Fruit fly (Drosophila melanogaster) whole organism, pupa: ENCODE results near the gene Imp.
A peak's percentile ranks its signal among the peaks of the same experiment; 100 is the strongest.

Experiments used
- CG10348 ChIP-seq: fragments of 200-800 bp; sonication (Bioruptor generic); IDR thresholded peaks from 2 replicates; pipeline ENCODE4 v1.3.6; 2022; ENCODE audit warnings: missing biosample characterization, missing genetic modification characterization
- CG12605 ChIP-seq: fragments of 200-800 bp; sonication (Bioruptor generic); IDR thresholded peaks from 2 replicates; pipeline ENCODE4 v1.3.6; 2022; ENCODE audit warnings: missing biosample characterization, missing genetic modification characterization
- CG13204 ChIP-seq: fragments of 200-800 bp; sonication (Bioruptor generic); optimal IDR thresholded peaks from 2 replicates; lab custom pipeline; 2018; ENCODE audit warnings: missing biosample characterization, mild to moderate bottlenecking, missing genetic modification characterization, moderate library complexity
- CG14655 ChIP-seq: fragments of 200-800 bp; sonication (Bioruptor generic); optimal IDR thresholded peaks from 3 replicates; lab custom pipeline; 2017; ENCODE audit warnings: mild to moderate bottlenecking, missing biosample characterization, missing genetic modification reagents, missing genetic modification characterization
- CG15710 ChIP-seq: fragments of 200-800 bp; sonication (Bioruptor generic); optimal IDR thresholded peaks from 2 replicates; lab custom pipeline; 2018; ENCODE audit warnings: missing biosample characterization, mild to moderate bottlenecking, missing genetic modification characterization, moderate library complexity
- CG17806 ChIP-seq: fragments of 200-800 bp; sonication (Bioruptor generic); optimal IDR thresholded peaks from 2 replicates; lab custom pipeline; 2018; ENCODE audit warnings: missing biosample characterization, mild to moderate bottlenecking, missing genetic modification characterization, moderate library complexity
- CG32121 ChIP-seq: fragments of 200-800 bp; sonication (Bioruptor generic); IDR thresholded peaks from 2 replicates; pipeline ENCODE4 v1.3.6; 2022; ENCODE audit warnings: missing biosample characterization, missing genetic modification characterization
- CG34367 ChIP-seq: fragments of 200-800 bp; sonication (Bioruptor generic); optimal IDR thresholded peaks from 2 replicates; lab custom pipeline; 2018; ENCODE audit warnings: missing biosample characterization, mild to moderate bottlenecking, missing genetic modification characterization
- CG4496 ChIP-seq: fragments of 200-800 bp; sonication (Bioruptor generic); IDR thresholded peaks from 3 replicates; pipeline ENCODE4 v1.3.6; 2022; ENCODE audit warnings: missing biosample characterization, missing genetic modification characterization
- CG8159 ChIP-seq: fragments of 200-800 bp; sonication (Bioruptor generic); optimal IDR thresholded peaks from 3 replicates; lab custom pipeline; 2018; ENCODE audit warnings: missing biosample characterization, mild to moderate bottlenecking, missing genetic modification characterization, moderate library complexity
- CG8301 ChIP-seq: fragments of 200-800 bp; sonication (Bioruptor generic); optimal IDR thresholded peaks from 2 replicates; lab custom pipeline; 2018; ENCODE audit warnings: missing biosample characterization, mild to moderate bottlenecking, missing genetic modification characterization
- CG9948 ChIP-seq: fragments of 200-800 bp; sonication (Bioruptor generic); optimal IDR thresholded peaks from 2 replicates; lab custom pipeline; 2018; ENCODE audit warnings: missing biosample characterization, mild to moderate bottlenecking, missing genetic modification characterization, moderate library complexity
- D1 ChIP-seq: fragments of 200-800 bp; sonication (Bioruptor generic); optimal IDR thresholded peaks from 2 replicates; lab custom pipeline; 2018; ENCODE audit warnings: missing biosample characterization, mild to moderate bottlenecking, missing genetic modification characterization, moderate library complexity
- EcR ChIP-seq: fragments of 200-800 bp; sonication (Bioruptor generic); optimal IDR thresholded peaks from 3 replicates; lab custom pipeline; 2019; ENCODE audit warnings: missing biosample characterization, missing genetic modification characterization, mild to moderate bottlenecking, moderate library complexity, missing genetic modification reagents
- Ets98B ChIP-seq: fragments of 200-800 bp; sonication (Bioruptor generic); IDR thresholded peaks from 2 replicates; pipeline ENCODE4 v1.3.6; 2022; ENCODE audit warnings: missing biosample characterization, missing genetic modification characterization
- Pif1A ChIP-seq: fragments of 200-800 bp; sonication (Bioruptor generic); optimal IDR thresholded peaks from 3 replicates; lab custom pipeline; 2016; ENCODE audit warnings: missing biosample characterization, missing genetic modification characterization
- Pif1B ChIP-seq: fragments of 200-800 bp; sonication (Bioruptor generic); optimal IDR thresholded peaks from 3 replicates; lab custom pipeline; 2016; ENCODE audit warnings: missing biosample characterization, missing genetic modification characterization
- Snoo ChIP-seq: fragments of 200-800 bp; sonication (Bioruptor generic); optimal IDR thresholded peaks from 3 replicates; lab custom pipeline; 2017; ENCODE audit warnings: missing biosample characterization, mild to moderate bottlenecking, missing genetic modification characterization, inconsistent platforms
- fd96Ca ChIP-seq: fragments of 200-800 bp; sonication (Bioruptor generic); IDR thresholded peaks from 3 replicates; pipeline ENCODE4 v1.3.6; 2022; ENCODE audit warnings: missing biosample characterization, missing genetic modification characterization
- gl ChIP-seq: fragments of 200-800 bp; sonication (Bioruptor generic); optimal IDR thresholded peaks from 2 replicates; lab custom pipeline; 2018; ENCODE audit warnings: missing biosample characterization, mild to moderate bottlenecking, missing genetic modification characterization
- rn ChIP-seq: fragments of 200-800 bp; sonication (Bioruptor generic); IDR thresholded peaks from 2 replicates; pipeline ENCODE4 v1.3.6; 2022; ENCODE audit warnings: missing biosample characterization, missing genetic modification characterization

Gene Imp

DNA sequence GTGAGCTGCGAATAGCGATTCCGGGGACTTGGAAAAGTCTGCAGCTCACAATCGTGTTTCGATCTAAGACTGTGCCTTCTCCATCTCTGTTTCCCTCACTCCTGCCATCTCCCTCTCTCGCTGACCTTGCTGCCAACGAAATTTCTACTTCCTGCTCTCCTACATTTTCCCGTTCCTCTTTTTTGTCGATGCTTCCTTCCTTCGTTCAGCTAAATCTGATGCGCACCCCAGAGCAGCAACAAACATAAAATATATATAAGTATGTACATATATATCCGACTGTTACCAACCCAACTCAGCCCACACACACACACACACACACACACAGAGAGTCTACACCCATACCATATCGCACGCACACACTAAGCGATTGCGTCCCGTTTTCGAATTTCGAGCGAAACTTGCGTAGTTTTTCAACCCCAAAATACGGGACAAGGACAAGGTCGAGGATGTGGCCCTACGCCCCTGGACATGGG, at the start of gene Imp:
Gene Imp, minus strand, starts transcription at position 51 of the 476 bp plus-strand sequence.
- TF ChIP-seq gl (tag; lab: Kevin White, UChicago) (no peak), CG8159 (no peak), EcR (GFP tag; lab: Kevin White, UChicago) (no peak), CG15710 (tag; lab: Kevin White, UChicago) (no peak), D1 (tag; lab: Kevin White, UChicago) (no peak), fd96Ca (GFP tag; lab: Robert Waterston, UW) (no peak), CG10348 (GFP tag; lab: Robert Waterston, UW) (no peak), Pif1B (GFP tag; lab: Kevin White, UChicago) (no peak), CG34367 (tag; lab: Kevin White, UChicago) (no peak), CG32121 (GFP tag; lab: Robert Waterston, UW) (no peak), Ets98B (no peak), CG14655 (GFP tag; lab: Kevin White, UChicago) (no peak), CG13204 (GFP tag; lab: Kevin White, UChicago) (no peak), Snoo (tag; lab: Kevin White, UChicago) (no peak), rn (no peak), CG17806 (tag; lab: Kevin White, UChicago) (no peak)
- TF ChIP-seq, all 21 proteins: peak for 0

DNA sequence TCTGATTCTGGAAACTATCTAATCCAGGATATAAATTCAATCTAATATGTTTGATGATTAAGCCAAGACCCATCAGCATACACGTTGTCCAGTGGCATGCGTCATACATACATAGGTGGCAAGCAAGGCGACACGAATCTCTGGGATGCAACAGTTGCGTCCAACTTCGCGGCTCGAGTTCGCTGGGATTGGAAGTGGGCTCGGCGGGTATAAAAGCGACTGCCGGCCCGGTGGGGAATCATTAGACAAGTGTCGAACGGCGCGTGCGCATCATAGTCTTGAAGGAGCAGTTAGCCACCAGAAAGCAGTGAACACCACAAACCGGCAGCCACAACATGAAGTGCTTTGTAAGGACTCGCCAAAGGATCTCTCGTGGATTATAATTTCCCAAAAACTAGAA, 45.0 kb upstream of the Imp start, which contains the start of gene CG2157:
Gene CG2157, plus strand, starts transcription at position 240 of the 400 bp plus-strand sequence.
- no peak for TF ChIP-seq CG14655 (GFP tag; lab: Kevin White, UChicago)

DNA sequence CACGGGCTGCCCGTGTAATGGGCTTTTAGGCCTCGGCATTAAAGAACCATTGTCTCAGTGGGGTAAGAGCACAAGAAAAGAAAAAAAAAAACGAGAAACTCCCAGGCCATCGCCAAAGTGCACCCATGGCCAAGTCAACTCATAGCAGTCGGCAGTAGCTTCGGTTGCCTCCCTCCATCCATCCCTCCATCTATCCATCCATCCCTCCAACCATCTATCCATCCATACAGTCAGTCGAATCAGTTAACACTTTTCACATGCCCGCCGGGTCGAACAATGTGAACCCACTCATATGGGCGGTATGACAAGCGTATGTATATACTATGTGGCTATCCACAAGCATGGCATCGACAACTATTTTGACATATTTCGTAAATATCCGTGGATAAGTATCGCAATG, 43.6 kb upstream of the Imp start:
- no peak for TF ChIP-seq rn
- no peak for TF ChIP-seq Pif1A
- no peak for TF ChIP-seq CG14655 (GFP tag; lab: Kevin White, UChicago)
- TF ChIP-seq CG8301 (tag; lab: Kevin White, UChicago): no peak
- no peak for TF ChIP-seq CG34367 (tag; lab: Kevin White, UChicago)
- no peak for TF ChIP-seq CG17806 (tag; lab: Kevin White, UChicago)
- no peak for TF ChIP-seq EcR (GFP tag; lab: Kevin White, UChicago)
- TF ChIP-seq CG8159: no peak
- no peak for TF ChIP-seq CG12605 (GFP tag; lab: Robert Waterston, UW)
- no peak for TF ChIP-seq CG15710 (tag; lab: Kevin White, UChicago)
- TF ChIP-seq gl (tag; lab: Kevin White, UChicago): no peak
- no peak for TF ChIP-seq CG4496
- TF ChIP-seq CG32121 (GFP tag; lab: Robert Waterston, UW): no peak
- TF ChIP-seq CG9948 (tag; lab: Kevin White, UChicago): no peak
- TF ChIP-seq Ets98B: no peak
- TF ChIP-seq Snoo (tag; lab: Kevin White, UChicago): no peak
- TF ChIP-seq fd96Ca (GFP tag; lab: Robert Waterston, UW): no peak
- TF ChIP-seq CG10348 (GFP tag; lab: Robert Waterston, UW): no peak
- TF ChIP-seq D1 (tag; lab: Kevin White, UChicago): no peak
- TF ChIP-seq Pif1B (GFP tag; lab: Kevin White, UChicago): no peak
- TF ChIP-seq, all 21 proteins: peak for 0

DNA sequence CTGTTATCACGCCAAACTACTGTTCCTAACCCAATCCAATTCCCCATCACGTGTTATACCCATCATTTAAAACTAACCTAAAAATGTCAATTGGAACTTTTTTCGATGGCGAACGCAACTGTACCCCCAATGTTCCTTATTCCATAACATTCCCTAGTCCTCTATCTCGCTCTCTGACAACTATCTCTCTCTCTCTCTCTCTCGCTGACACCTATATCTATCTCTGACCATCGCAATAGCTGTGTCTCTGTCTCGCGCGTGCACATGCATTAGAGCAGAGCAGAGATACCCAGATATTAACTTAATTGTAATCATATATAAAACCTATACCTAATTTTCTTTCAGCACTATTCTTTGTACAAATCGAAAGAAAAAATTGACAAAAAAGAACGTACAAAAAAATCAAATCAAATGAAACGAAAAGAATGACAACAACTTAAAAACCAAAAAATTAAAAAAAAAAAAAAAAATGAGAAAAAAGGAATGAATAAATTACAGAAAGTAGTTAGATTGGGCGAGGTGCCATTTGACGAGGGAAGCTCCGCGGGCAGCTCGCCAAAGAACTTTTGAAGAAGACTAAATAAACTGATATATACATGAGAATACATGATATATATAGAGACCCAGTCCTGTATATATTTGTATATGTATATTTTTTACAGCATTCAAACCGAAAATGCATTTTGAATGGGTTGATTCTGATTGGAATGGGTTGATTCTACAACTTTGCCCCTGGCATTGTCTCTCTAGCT, 41.7 kb upstream of the Imp start:
- TF ChIP-seq CG8159: no peak
- no peak for TF ChIP-seq fd96Ca (GFP tag; lab: Robert Waterston, UW)
- no peak for TF ChIP-seq rn

- TF ChIP-seq CG13204 (GFP tag; lab: Kevin White, UChicago) (no peak), EcR (GFP tag; lab: Kevin White, UChicago) (peak; percentile 18)
These were observed 33.8 kb upstream of the Imp start for dm6 chrX:10857853-10858252.

DNA sequence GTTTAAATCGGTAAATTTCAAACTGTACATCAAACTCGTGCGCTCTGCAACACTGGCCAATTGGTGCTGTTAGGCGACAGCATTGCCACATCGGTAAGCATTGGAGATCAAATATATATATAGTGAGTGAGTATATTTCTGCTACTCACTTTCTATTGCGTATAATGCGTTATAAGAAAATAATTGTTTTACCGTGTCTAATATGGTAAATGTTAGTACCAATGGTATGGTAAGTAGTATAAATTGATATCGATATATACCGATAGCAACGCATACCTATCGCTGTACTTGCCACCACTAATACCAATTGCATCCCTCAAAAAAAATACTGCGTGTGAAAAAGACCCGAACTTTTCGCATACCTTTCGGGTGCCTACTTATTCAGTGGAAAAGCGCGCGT, 33.3 kb upstream of the Imp start, which contains the start of the genes sofe and CG2186:
Gene sofe, minus strand, starts transcription at position 38 of the 400 bp plus-strand sequence.
Gene CG2186, plus strand, starts transcription at position 280 of the 400 bp plus-strand sequence.
- TF ChIP-seq CG32121 (GFP tag; lab: Robert Waterston, UW): no peak
- peak; percentile 7 for TF ChIP-seq CG9948 (tag; lab: Kevin White, UChicago)

- TF ChIP-seq CG4496 (no peak), CG10348 (GFP tag; lab: Robert Waterston, UW) (no peak), rn (no peak), CG34367 (tag; lab: Kevin White, UChicago) (no peak), CG15710 (tag; lab: Kevin White, UChicago) (no peak), Snoo (tag; lab: Kevin White, UChicago) (no peak), CG13204 (GFP tag; lab: Kevin White, UChicago) (no peak), CG32121 (GFP tag; lab: Robert Waterston, UW) (no peak), fd96Ca (GFP tag; lab: Robert Waterston, UW) (no peak), EcR (GFP tag; lab: Kevin White, UChicago) (no peak)
These were observed 30.6 kb upstream of the Imp start, which contains the start of gene feo for dm6 chrX:10854686-10855085. Gene feo (minus strand): TSS chrX:10854869.
